Fruit fly (Drosophila melanogaster) whole organism, embryonic: Measurements from ENCODE around the gene CG6766.
A peak's percentile ranks its signal among the peaks of the same experiment; 100 is the strongest.

ENCODE experiments used
- Adf1 ChIP-seq: fragments of 200-800 bp; sonication (Bioruptor generic); IDR thresholded peaks from 2 replicates; pipeline ENCODE4 v1.3.6; 2022; ENCODE audit warnings: missing biosample characterization, missing genetic modification characterization
- B-H1 ChIP-seq: fragments of 200-800 bp; sonication (Bioruptor generic); IDR thresholded peaks from 3 replicates; pipeline ENCODE4 v1.3.6; 2022; ENCODE audit warnings: missing biosample characterization, missing genetic modification characterization
- CG10147 ChIP-seq: fragments of 200-800 bp; sonication (Bioruptor generic); optimal IDR thresholded peaks from 2 replicates; lab custom pipeline; 2019; ENCODE audit warnings: missing biosample characterization, mild to moderate bottlenecking, missing genetic modification characterization, moderate library complexity
- CG10209 ChIP-seq: fragments of 200-800 bp; sonication (Bioruptor generic); optimal IDR thresholded peaks from 3 replicates; lab custom pipeline; 2017; ENCODE audit warnings: missing biosample characterization, mild to moderate bottlenecking, missing genetic modification characterization, missing genetic modification reagents
- CG12071 ChIP-seq: fragments of 200-800 bp; sonication (Bioruptor generic); optimal IDR thresholded peaks from 3 replicates; lab custom pipeline; 2018; ENCODE audit warnings: missing biosample characterization, mild to moderate bottlenecking, missing genetic modification characterization
- CG12104 ChIP-seq: fragments of 200-800 bp; sonication (Bioruptor generic); optimal IDR thresholded peaks from 3 replicates; lab custom pipeline; 2016; ENCODE audit warnings: missing biosample characterization, missing genetic modification characterization
- CG12219 ChIP-seq: fragments of 200-800 bp; sonication (Bioruptor generic); optimal IDR thresholded peaks from 3 replicates; lab custom pipeline; 2018; ENCODE audit warnings: missing biosample characterization, mild to moderate bottlenecking, missing genetic modification characterization
- CG13287 ChIP-seq: fragments of 200-800 bp; sonication (Bioruptor generic); IDR thresholded peaks from 2 replicates; pipeline ENCODE4 v1.3.6; 2022; ENCODE audit warnings: missing biosample characterization, missing genetic modification characterization; ENCODE audit not compliant: partially characterized antibody
- CG14667 ChIP-seq: fragments of 200-800 bp; sonication (Bioruptor generic); IDR thresholded peaks from 2 replicates; pipeline ENCODE4 v1.3.6; 2022; ENCODE audit warnings: missing biosample characterization, missing genetic modification characterization
- CG15479 ChIP-seq: fragments of 200-800 bp; sonication (Bioruptor generic); optimal IDR thresholded peaks from 3 replicates; lab custom pipeline; 2019; ENCODE audit warnings: missing biosample characterization, mild to moderate bottlenecking, missing genetic modification characterization, moderate library complexity
- CG16863 ChIP-seq: fragments of 200-800 bp; sonication (Bioruptor generic); optimal IDR thresholded peaks from 3 replicates; lab custom pipeline; 2016; ENCODE audit warnings: missing biosample characterization, missing genetic modification characterization
- CG17328 ChIP-seq: fragments of 200-800 bp; sonication (Bioruptor generic); IDR thresholded peaks from 2 replicates; pipeline ENCODE4 v1.3.6; 2022; ENCODE audit warnings: missing biosample characterization, missing genetic modification characterization
- CG17612 ChIP-seq: fragments of 200-800 bp; sonication (Bioruptor generic); IDR thresholded peaks from 2 replicates; pipeline ENCODE4 v1.3.6; 2022; ENCODE audit warnings: missing biosample characterization, missing genetic modification characterization
- CG2120 ChIP-seq: fragments of 200-800 bp; sonication (Bioruptor generic); optimal IDR thresholded peaks from 3 replicates; lab custom pipeline; 2016; ENCODE audit warnings: missing biosample characterization, missing genetic modification characterization
- CG30020 ChIP-seq: fragments of 200-800 bp; optimal IDR thresholded peaks from 2 replicates; lab custom pipeline; 2019; ENCODE audit warnings: missing biosample characterization, mild to moderate bottlenecking, missing genetic modification characterization, moderate library complexity
- CG3065 ChIP-seq: fragments of 200-800 bp; sonication (Bioruptor generic); optimal IDR thresholded peaks from 2 replicates; lab custom pipeline; 2016; ENCODE audit warnings: missing biosample characterization, missing genetic modification characterization
- CG3995 ChIP-seq: fragments of 200-800 bp; sonication (Bioruptor generic); optimal IDR thresholded peaks from 3 replicates; lab custom pipeline; 2016; ENCODE audit warnings: missing biosample characterization, missing genetic modification characterization
- CG7839 ChIP-seq: fragments of 200-800 bp; sonication (Bioruptor generic); optimal IDR thresholded peaks from 3 replicates; lab custom pipeline; 2018; ENCODE audit warnings: missing biosample characterization, mild to moderate bottlenecking, missing genetic modification characterization, moderate library complexity
- CG9215 ChIP-seq: fragments of 200-800 bp; sonication (Bioruptor generic); IDR thresholded peaks from 2 replicates; pipeline ENCODE4 v1.3.6; 2022; ENCODE audit warnings: missing biosample characterization, missing genetic modification characterization
- CG9797 ChIP-seq: fragments of 200-800 bp; sonication (Bioruptor generic); optimal IDR thresholded peaks from 3 replicates; lab custom pipeline; 2018; ENCODE audit warnings: missing biosample characterization, mild to moderate bottlenecking, missing genetic modification characterization
- CG9932 ChIP-seq: fragments of 200-800 bp; sonication (Bioruptor generic); IDR thresholded peaks from 2 replicates; pipeline ENCODE4 v1.3.6; 2022; ENCODE audit warnings: missing biosample characterization, missing genetic modification characterization
- D ChIP-seq, 2 experiments: fragments of 200-800 bp in 1 of 2; fragments of >200 bp in 1 of 2; sonication (Bioruptor generic) in 1 of 2; optimal IDR thresholded peaks; 2 replicates in 1 of 2; 3 replicates in 1 of 2; lab custom pipeline; 2017; ENCODE audit warnings: mild to moderate bottlenecking in 1 of 2, missing biosample characterization in 1 of 2, missing genetic modification characterization in 1 of 2, missing genetic modification reagents in 1 of 2
- Gsc ChIP-seq: fragments of 200-800 bp; sonication (Bioruptor generic); IDR thresholded peaks from 2 replicates; pipeline ENCODE4 v1.3.6; 2022; ENCODE audit warnings: missing biosample characterization, missing genetic modification characterization
- HLH3B ChIP-seq: fragments of 200-800 bp; sonication (Bioruptor generic); IDR thresholded peaks from 2 replicates; pipeline ENCODE4 v1.3.6; 2022; ENCODE audit warnings: missing biosample characterization, missing genetic modification characterization
- Max ChIP-seq: fragments of 200-800 bp; sonication (Bioruptor generic); optimal IDR thresholded peaks from 2 replicates; lab custom pipeline; 2016; ENCODE audit warnings: missing biosample characterization, mild to moderate bottlenecking, missing genetic modification characterization
- Oli ChIP-seq: fragments of 200-800 bp; sonication (Bioruptor generic); optimal IDR thresholded peaks from 2 replicates; lab custom pipeline; 2018; ENCODE audit warnings: missing biosample characterization, mild to moderate bottlenecking, missing genetic modification characterization, moderate library complexity
- Side ChIP-seq: fragments of 200-800 bp; sonication (Bioruptor generic); optimal IDR thresholded peaks from 2 replicates; lab custom pipeline; 2016; ENCODE audit warnings: missing biosample characterization, missing genetic modification characterization
- Sox100B ChIP-seq: fragments of 200-800 bp; sonication (Bioruptor generic); optimal IDR thresholded peaks from 3 replicates; lab custom pipeline; 2018; ENCODE audit warnings: missing biosample characterization, mild to moderate bottlenecking, missing genetic modification characterization
- Trl ChIP-seq, 3 experiments: fragments of >200 bp in 2 of 3; fragments of 200-800 bp in 1 of 3; sonication (Bioruptor generic) in 1 of 3; optimal IDR thresholded peaks; 2 replicates in 1 of 3; 3 replicates in 2 of 3; lab custom pipeline; 2016 to 2017; ENCODE audit warnings: missing biosample characterization in 1 of 3, missing genetic modification characterization in 1 of 3
- abd-A ChIP-seq: fragments of 200-800 bp; sonication (Bioruptor generic); optimal IDR thresholded peaks from 3 replicates; lab custom pipeline; 2019; ENCODE audit warnings: missing biosample characterization, mild to moderate bottlenecking, missing genetic modification characterization, moderate library complexity
- bab2 ChIP-seq: fragments of 200-800 bp; sonication (Bioruptor generic); optimal IDR thresholded peaks from 2 replicates; lab custom pipeline; 2016; ENCODE audit warnings: missing biosample characterization, missing genetic modification characterization
- croc ChIP-seq: fragments of 200-800 bp; sonication (Bioruptor generic); conservative IDR thresholded peaks from 3 replicates; pipeline ENCODE4 v1.3.6; 2022; ENCODE audit warnings: missing biosample characterization, missing genetic modification characterization
- en ChIP-seq: fragments of 200-800 bp; sonication (Bioruptor generic); optimal IDR thresholded peaks from 2 replicates; lab custom pipeline; 2016; ENCODE audit warnings: missing biosample characterization, missing genetic modification characterization
- ewg ChIP-seq: fragments of 200-800 bp; sonication (Bioruptor generic); optimal IDR thresholded peaks from 3 replicates; lab custom pipeline; 2017; ENCODE audit warnings: mild to moderate bottlenecking, missing biosample characterization, missing genetic modification reagents, missing genetic modification characterization
- kni ChIP-seq: fragments of 200-800 bp; sonication (Bioruptor generic); optimal IDR thresholded peaks from 3 replicates; lab custom pipeline; 2017; ENCODE audit warnings: mild to moderate bottlenecking, missing biosample characterization, missing genetic modification reagents, missing genetic modification characterization
- nerfin-1 ChIP-seq: fragments of 200-800 bp; sonication (Bioruptor generic); optimal IDR thresholded peaks from 3 replicates; lab custom pipeline; 2019; ENCODE audit warnings: missing biosample characterization, mild to moderate bottlenecking, missing genetic modification characterization, moderate library complexity
- pb ChIP-seq: fragments of 200-800 bp; sonication (Bioruptor generic); optimal IDR thresholded peaks from 3 replicates; lab custom pipeline; 2016; ENCODE audit warnings: missing biosample characterization, missing genetic modification characterization
- schlank ChIP-seq: fragments of 200-800 bp; sonication (Bioruptor generic); optimal IDR thresholded peaks from 2 replicates; lab custom pipeline; 2018; ENCODE audit warnings: missing biosample characterization, mild to moderate bottlenecking, missing genetic modification characterization
- seq ChIP-seq: fragments of 200-800 bp; sonication (Bioruptor generic); IDR thresholded peaks from 2 replicates; pipeline ENCODE4 v1.3.6; 2022; ENCODE audit warnings: missing biosample characterization, missing genetic modification characterization
- sna ChIP-seq: fragments of 200-800 bp; sonication (Bioruptor generic); IDR thresholded peaks from 2 replicates; pipeline ENCODE4 v1.3.6; 2022; ENCODE audit warnings: missing biosample characterization, missing genetic modification characterization; ENCODE audit not compliant: partially characterized antibody
- sob ChIP-seq: fragments of 200-800 bp; sonication (Bioruptor generic); IDR thresholded peaks from 2 replicates; pipeline ENCODE4 v1.3.6; 2022; ENCODE audit warnings: missing biosample characterization, missing genetic modification characterization
- stc ChIP-seq: fragments of 200-800 bp; sonication (Bioruptor generic); IDR thresholded peaks from 2 replicates; pipeline ENCODE4 v1.3.6; 2022; ENCODE audit warnings: missing biosample characterization, missing genetic modification characterization
- sug ChIP-seq: fragments of 200-800 bp; optimal IDR thresholded peaks from 2 replicates; lab custom pipeline; 2019; ENCODE audit warnings: missing biosample characterization, mild to moderate bottlenecking, missing genetic modification characterization, moderate library complexity
- tll ChIP-seq, 2 experiments: fragments of 200-800 bp in 1 of 2; fragments of >200 bp in 1 of 2; sonication (Bioruptor generic) in 1 of 2; optimal IDR thresholded peaks; 2 replicates each; lab custom pipeline; 2017 to 2019; ENCODE audit warnings: missing biosample characterization in 2 of 2, missing genetic modification characterization in 2 of 2, mild to moderate bottlenecking in 1 of 2, moderate library complexity in 1 of 2
- tna ChIP-seq: fragments of 200-800 bp; sonication (Bioruptor generic); IDR thresholded peaks from 2 replicates; pipeline ENCODE4 v1.3.6; 2022; ENCODE audit warnings: missing biosample characterization, missing genetic modification characterization; ENCODE audit not compliant: partially characterized antibody
- vnd ChIP-seq: fragments of 200-800 bp; sonication (Bioruptor generic); IDR thresholded peaks from 3 replicates; pipeline ENCODE4 v1.3.6; 2022; ENCODE audit warnings: missing biosample characterization, missing genetic modification characterization; ENCODE audit not compliant: partially characterized antibody
- zfh1 ChIP-seq: fragments of 200-800 bp; sonication (Bioruptor generic); IDR thresholded peaks from 3 replicates; pipeline ENCODE4 v1.3.6; 2022; ENCODE audit warnings: missing biosample characterization, missing genetic modification characterization

CG6766 gene

DNA sequence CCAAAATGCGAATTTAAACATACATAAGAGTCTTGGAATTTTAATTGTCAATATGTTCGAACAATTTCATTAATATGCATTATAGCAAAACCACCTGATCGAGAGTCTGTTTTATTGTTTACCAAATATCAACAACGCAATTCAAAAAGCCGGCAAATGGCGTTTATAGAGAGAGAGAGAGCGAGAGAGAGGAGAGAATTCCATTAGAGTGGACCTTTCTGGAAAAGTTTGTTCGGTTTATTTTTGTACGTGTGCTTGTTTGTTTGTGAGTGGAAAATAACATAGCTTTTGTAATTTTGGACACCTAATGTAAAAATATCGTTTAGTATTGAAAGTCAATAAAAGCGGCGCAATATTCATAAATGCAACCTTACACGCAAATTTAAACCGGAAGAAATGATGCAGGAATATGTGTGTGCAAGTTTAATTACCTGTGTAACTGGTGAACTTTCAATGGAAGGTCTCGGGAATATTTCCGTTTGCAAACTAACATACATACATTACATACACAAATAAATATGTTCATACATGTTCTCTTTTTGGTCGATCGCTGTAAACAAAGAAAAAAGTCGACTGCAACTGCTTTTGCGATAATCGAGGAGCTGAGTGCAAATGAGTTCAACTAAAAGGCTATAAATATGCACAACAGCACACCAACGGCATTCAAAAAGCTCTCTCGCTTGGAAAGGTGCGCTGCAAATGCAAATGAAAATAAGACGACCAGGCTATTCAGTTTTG lies 4.3 kb upstream of the CG6766 start, which contains the start of gene CG6785 (continued):
- TF ChIP-seq CG12219 (GFP tag; lab: Kevin White, UChicago) = peak; percentile 88
- peak; percentile 52 for TF ChIP-seq CG10147 (GFP tag; lab: Kevin White, UChicago)
- TF ChIP-seq tll (GFP tag; optimal IDR thresholded peaks at IDR 0.05; lab: Kevin White, UChicago) = no peak
- no peak for TF ChIP-seq CG15479 (GFP tag; lab: Kevin White, UChicago)
- TF ChIP-seq sna (GFP tag; lab: Robert Waterston, UW) = no peak
- TF ChIP-seq Adf1 (GFP tag; lab: Robert Waterston, UW) = peak; percentile 18; the same call in 1 of the 2 replicates
- no peak for TF ChIP-seq D (optimal IDR thresholded peaks at IDR 0.05; lab: Kevin White, UChicago)
- TF ChIP-seq D (GFP tag; optimal IDR thresholded peaks at IDR 0.05; lab: Kevin White, UChicago) = peak; percentile 83
- peak; percentile 83 to 97 for TF ChIP-seq Trl (optimal IDR thresholded peaks at IDR 0.05; lab: Kevin White, UChicago)
- peak; percentile 94 for TF ChIP-seq Trl (GFP tag; optimal IDR thresholded peaks at IDR 0.05; lab: Kevin White, UChicago)
- TF ChIP-seq HLH3B (GFP tag; lab: Robert Waterston, UW) = peak; percentile 69; the same call in 1 of the 2 replicates
- no peak for TF ChIP-seq vnd (GFP tag; lab: Robert Waterston, UW)
- peak; percentile 90 for TF ChIP-seq Sox100B (GFP tag; lab: Kevin White, UChicago)
- TF ChIP-seq stc (GFP tag; lab: Robert Waterston, UW) = peak; percentile 42; the same call in 1 of the 2 replicates
- TF ChIP-seq CG12071 (GFP tag; lab: Kevin White, UChicago) = peak; percentile 95
- TF ChIP-seq croc (GFP tag; lab: Robert Waterston, UW) = no peak
- peak; percentile 56 for TF ChIP-seq Max
- TF ChIP-seq CG17328 (GFP tag; lab: Robert Waterston, UW) = peak; percentile 59
- no peak for TF ChIP-seq CG17612 (GFP tag; lab: Robert Waterston, UW)
- peak; percentile 86 for TF ChIP-seq kni
- no peak for TF ChIP-seq CG14667 (GFP tag; lab: Robert Waterston, UW)
- peak; percentile 71 for TF ChIP-seq CG2120 (GFP tag; lab: Kevin White, UChicago)
- TF ChIP-seq bab2 (GFP tag; lab: Kevin White, UChicago) = peak; percentile 92
- TF ChIP-seq CG3995 (GFP tag; lab: Kevin White, UChicago) = peak; percentile 24
- no peak for TF ChIP-seq CG9797 (GFP tag; lab: Kevin White, UChicago)
- peak; percentile 84 for TF ChIP-seq schlank (tag; lab: Kevin White, UChicago)
- peak; percentile 77 for TF ChIP-seq CG12104 (GFP tag; lab: Kevin White, UChicago)
- no peak for TF ChIP-seq Gsc (GFP tag; lab: Robert Waterston, UW)
- peak; percentile 30; the same call in 1 of the 2 replicates for TF ChIP-seq CG9932 (GFP tag; lab: Robert Waterston, UW)
- TF ChIP-seq CG7839 = peak; percentile 64
- TF ChIP-seq pb (GFP tag; lab: Kevin White, UChicago) = peak; percentile 74
- peak; percentile 72 for TF ChIP-seq Side (GFP tag; lab: Kevin White, UChicago)
- TF ChIP-seq tna = no peak
- TF ChIP-seq sug (tag; lab: Kevin White, UChicago) = peak; percentile 57
- peak; percentile 77 for TF ChIP-seq en (GFP tag; lab: Kevin White, UChicago)
- TF ChIP-seq seq (GFP tag; lab: Robert Waterston, UW) = peak; percentile 77; the same call in 1 of the 2 replicates
- 0 out of 3 replicates have a peak, but pooled peaks have one; percentile 34 for TF ChIP-seq zfh1 (GFP tag; lab: Robert Waterston, UW)
- TF ChIP-seq CG13287 (GFP tag; lab: Robert Waterston, UW) = peak; percentile 15; the same call in 1 of the 2 replicates
- TF ChIP-seq abd-A = peak; percentile 89
- peak; percentile 65 for TF ChIP-seq Oli (tag; lab: Kevin White, UChicago)
- TF ChIP-seq CG16863 (GFP tag; lab: Kevin White, UChicago) = peak; percentile 77
- peak; percentile 93 for TF ChIP-seq CG10209 (GFP tag; lab: Kevin White, UChicago)
- TF ChIP-seq nerfin-1 (tag; lab: Kevin White, UChicago) = peak; percentile 80
- peak; percentile 79 for TF ChIP-seq ewg (GFP tag; lab: Kevin White, UChicago)
- no peak for TF ChIP-seq CG9215 (GFP tag; lab: Robert Waterston, UW)
- no peak; the same call in 2 of the 3 replicates for TF ChIP-seq B-H1 (GFP tag; lab: Robert Waterston, UW)
- peak; percentile 50 for TF ChIP-seq CG3065 (GFP tag; lab: Kevin White, UChicago)
- peak; percentile 24 for TF ChIP-seq CG30020
- peak; percentile 59; the same call in 1 of the 2 replicates for TF ChIP-seq sob
